Worm (Caenorhabditis elegans) whole organism, early embryonic: ENCODE measurements around the gene C36C9.11.
"Not testable (repeated sequence)": the region's sequence is repeated elsewhere in the genome, so short reads cannot be mapped to it uniquely, and the experiment has no call there.

Experiments
- B0310.2 ChIP-seq: sonication (generic microtip); optimal IDR thresholded peaks from 2 replicates; lab custom pipeline; 2016; ENCODE audit warnings: mild to moderate bottlenecking, missing genetic modification characterization, missing compliant biosample characterization
- F13C5.2 ChIP-seq: sonication (generic microtip); optimal IDR thresholded peaks from 2 replicates; lab custom pipeline; 2017; ENCODE audit warnings: mild to moderate bottlenecking, missing genetic modification characterization, inconsistent platforms, missing compliant biosample characterization
- aly-1 ChIP-seq: sonication (generic microtip); optimal IDR thresholded peaks from 2 replicates; lab custom pipeline; 2016; ENCODE audit warnings: missing genetic modification characterization, missing compliant biosample characterization
- ama-1 ChIP-seq: fragments of 150-350 bp; optimal IDR thresholded peaks from 2 replicates; lab custom pipeline; 2014
- ceh-13 ChIP-seq: fragments of 200-800 bp; sonication (Bioruptor generic); optimal IDR thresholded peaks from 2 replicates; lab custom pipeline; 2018; ENCODE audit warnings: mild to moderate bottlenecking, missing genetic modification characterization, missing compliant biosample characterization
- ceh-36 ChIP-seq: sonication (generic microtip); optimal IDR thresholded peaks from 2 replicates; lab custom pipeline; 2016; ENCODE audit warnings: missing genetic modification characterization, inconsistent platforms, missing compliant biosample characterization
- ets-7 ChIP-seq: sonication (generic microtip); optimal IDR thresholded peaks from 2 replicates; lab custom pipeline; 2016; ENCODE audit warnings: missing genotype, missing genetic modification characterization, missing compliant biosample characterization
- flt-1 ChIP-seq: fragments of 200-800 bp; sonication (Bioruptor generic); IDR thresholded peaks from 2 replicates; pipeline ENCODE4 v1.3.6; 2022; ENCODE audit warnings: missing genetic modification characterization, missing compliant biosample characterization
- hmbx-1 ChIP-seq: sonication (generic microtip); optimal IDR thresholded peaks from 2 replicates; lab custom pipeline; 2016; ENCODE audit warnings: mild to moderate bottlenecking, missing genetic modification characterization, missing compliant biosample characterization
- hnd-1 ChIP-seq: sonication (generic microtip); optimal IDR thresholded peaks from 2 replicates; lab custom pipeline; 2016; ENCODE audit warnings: missing genetic modification characterization, missing compliant biosample characterization
- pes-1 ChIP-seq: fragments of 200-800 bp; sonication (Bioruptor generic); IDR thresholded peaks from 2 replicates; pipeline ENCODE4 v1.3.6; 2022; ENCODE audit warnings: missing genetic modification reagents, missing genetic modification characterization, missing compliant biosample characterization
- scrt-1 ChIP-seq: fragments of 200-800 bp; sonication (Bioruptor generic); IDR thresholded peaks from 2 replicates; pipeline ENCODE4 v1.3.6; 2022; ENCODE audit warnings: missing genetic modification characterization, missing compliant biosample characterization
- tbx-11 ChIP-seq: fragments of 200-800 bp; sonication (Bioruptor generic); IDR thresholded peaks from 2 replicates; pipeline ENCODE4 v1.3.6; 2022; ENCODE audit warnings: missing genetic modification characterization, missing compliant biosample characterization
- tbx-37 ChIP-seq: fragments of 200-800 bp; sonication (Bioruptor generic); conservative IDR thresholded peaks from 2 replicates; pipeline ENCODE4 v1.3.6; 2022; ENCODE audit warnings: missing genetic modification reagents, missing genetic modification characterization, missing compliant biosample characterization

- not testable (repeated sequence) for TF ChIP-seq ama-1 (lab: Kevin White, UChicago); tbx-37 (GFP tag; lab: Robert Waterston, UW); pes-1 (GFP tag; lab: Robert Waterston, UW); flt-1; hmbx-1 (tag; lab: Kevin White, UChicago); tbx-11; B0310.2; ceh-36 (tag; lab: Kevin White, UChicago); aly-1; hnd-1 (tag; lab: Kevin White, UChicago); ceh-13; ets-7 (tag; lab: Kevin White, UChicago); scrt-1; F13C5.2
Measured at ce11 chrX:1696879-1697278, 9.7 kb downstream of the C36C9.11 start, which contains the start of gene C36C9.4.
